Fruit fly (Drosophila melanogaster) S2 (cell line): ENCODE data around the gene CG4896.

ENCODE experiments used
- CG8478 ChIP-seq: fragments of >200 bp; optimal IDR thresholded peaks from 2 replicates; lab custom pipeline; 2018
- CTCF ChIP-seq, 2 experiments: fragments of >200 bp; optimal IDR thresholded peaks; 2 replicates each; lab custom pipeline; 2018

DNA sequence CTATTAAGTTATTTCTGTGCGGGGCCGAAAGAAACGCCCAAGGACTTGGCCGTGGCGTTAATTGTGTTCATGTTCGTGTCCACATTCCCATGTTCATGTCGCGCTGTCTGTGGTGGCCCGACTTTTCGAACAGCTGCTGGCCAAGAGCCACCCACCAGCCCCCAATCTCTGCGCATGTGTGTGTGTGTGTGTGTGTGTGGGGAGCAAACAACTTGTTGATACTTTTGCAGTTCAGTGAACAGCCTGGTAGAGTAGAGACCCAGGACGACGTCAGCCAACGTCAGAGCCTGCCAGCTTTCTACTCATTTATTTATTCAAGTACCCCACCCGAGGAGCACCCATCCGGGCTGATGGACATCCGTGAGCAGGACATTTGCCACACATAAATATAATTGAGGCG lies 40.5 kb upstream of the CG4896 start:
- TF ChIP-seq CG8478 (no peak), CTCF (optimal IDR thresholded peaks at IDR 0.05; lab: Kevin White, UChicago) (no peak)
